Fruit fly (Drosophila melanogaster) whole organism: ENCODE data around the gene dmrt11E.

ENCODE experiments used
- CG8478 ChIP-seq: fragments of >200 bp; optimal IDR thresholded peaks from 2 replicates; lab custom pipeline; 2018; ENCODE audit warnings: inconsistent platforms
- Dll ChIP-seq: fragments of >200 bp; optimal IDR thresholded peaks from 2 replicates; lab custom pipeline; 2017
- EcR ChIP-seq, 2 experiments: fragments of >200 bp; optimal IDR thresholded peaks; 2 replicates each; lab custom pipeline; 2017; ENCODE audit warnings: missing biosample characterization in 2 of 2, missing genetic modification characterization in 2 of 2, missing genetic modification reagents in 2 of 2
- pan ChIP-seq: fragments of >200 bp; optimal IDR thresholded peaks from 2 replicates; lab custom pipeline; 2017
- psq ChIP-seq: fragments of >200 bp; optimal IDR thresholded peaks from 2 replicates; lab custom pipeline; 2017
- usp ChIP-seq: fragments of >200 bp; optimal IDR thresholded peaks from 2 replicates; lab custom pipeline; 2017; ENCODE audit warnings: missing biosample characterization, missing genetic modification characterization, mixed read lengths

dmrt11E gene

DNA sequence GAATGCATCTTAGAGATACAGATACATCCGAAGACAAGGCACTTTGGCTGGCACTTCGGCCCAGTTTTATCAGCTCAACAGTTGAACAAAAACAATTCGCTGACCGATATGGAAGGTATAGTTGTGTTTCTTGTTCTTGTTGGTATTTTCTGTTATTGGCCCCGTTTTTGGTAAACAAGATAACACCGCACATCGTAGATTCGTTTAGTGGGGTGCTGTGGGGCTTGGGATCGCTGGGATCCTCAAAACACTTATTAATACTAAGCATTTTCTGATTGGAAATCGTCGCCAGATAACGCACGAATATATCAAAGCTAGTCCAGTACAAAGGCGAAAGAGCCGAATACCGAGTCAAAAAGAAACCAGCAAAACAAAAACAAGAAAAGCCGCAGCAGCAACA is 35.6 kb downstream of the dmrt11E start:
- no peak for TF ChIP-seq CG8478
- TF ChIP-seq pan (lab: Kevin White, UChicago), result no peak
- no peak for TF ChIP-seq psq
- TF ChIP-seq EcR (GFP tag; optimal IDR thresholded peaks at IDR 0.05; lab: Kevin White, UChicago), result no peak
- no peak for TF ChIP-seq usp
- no peak for TF ChIP-seq Dll

DNA sequence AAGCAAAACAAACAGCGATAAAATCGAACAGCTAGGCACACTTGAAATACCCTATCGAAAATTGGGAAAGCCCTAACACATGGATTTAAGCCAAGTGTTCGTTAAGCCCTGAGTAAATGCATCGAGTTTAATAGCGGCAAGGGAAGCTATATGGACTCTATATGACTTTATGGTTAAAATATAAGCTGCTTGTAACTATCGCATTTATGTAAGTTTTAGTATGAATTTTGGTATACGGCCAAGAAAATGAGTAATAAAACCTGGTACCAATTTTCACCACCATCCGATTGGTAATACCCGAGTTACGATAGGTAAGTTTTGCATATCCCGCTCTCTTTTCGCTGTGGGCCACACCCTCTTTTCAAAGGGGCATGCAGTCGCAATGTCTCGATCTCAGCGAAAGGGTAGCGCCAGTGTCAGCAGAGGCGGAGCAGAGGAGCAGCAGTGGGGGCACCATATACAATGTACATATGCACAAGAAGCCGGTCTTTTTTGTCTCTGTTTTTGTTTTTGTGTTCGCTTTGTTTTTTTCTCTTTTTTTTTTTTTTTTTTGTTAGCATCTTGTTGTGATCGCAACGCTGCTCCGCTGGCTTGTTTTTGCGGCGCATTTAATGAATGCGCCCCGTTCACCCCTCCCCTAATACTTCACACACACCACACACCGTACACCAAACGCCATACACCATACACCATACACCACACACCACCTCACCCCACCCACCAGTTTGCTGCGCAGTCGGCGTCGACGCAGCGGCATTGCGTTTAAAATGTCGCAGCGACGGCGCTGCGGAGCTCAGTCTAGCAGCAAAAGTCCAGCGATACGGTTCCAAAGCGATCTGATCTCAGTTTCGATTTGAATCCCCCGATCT is 36.2 kb downstream of the dmrt11E start, which contains the start of gene GstT4:
GstT4 (plus strand) TSS at position 788 of the 869 bp plus-strand sequence.
- TF ChIP-seq EcR (GFP tag; optimal IDR thresholded peaks at IDR 0.05; lab: Kevin White, UChicago), result no peak
- no peak for TF ChIP-seq Dll
- no peak for TF ChIP-seq psq
- no peak for TF ChIP-seq CG8478
- no peak for TF ChIP-seq usp
- TF ChIP-seq pan (lab: Kevin White, UChicago), result no peak

DNA sequence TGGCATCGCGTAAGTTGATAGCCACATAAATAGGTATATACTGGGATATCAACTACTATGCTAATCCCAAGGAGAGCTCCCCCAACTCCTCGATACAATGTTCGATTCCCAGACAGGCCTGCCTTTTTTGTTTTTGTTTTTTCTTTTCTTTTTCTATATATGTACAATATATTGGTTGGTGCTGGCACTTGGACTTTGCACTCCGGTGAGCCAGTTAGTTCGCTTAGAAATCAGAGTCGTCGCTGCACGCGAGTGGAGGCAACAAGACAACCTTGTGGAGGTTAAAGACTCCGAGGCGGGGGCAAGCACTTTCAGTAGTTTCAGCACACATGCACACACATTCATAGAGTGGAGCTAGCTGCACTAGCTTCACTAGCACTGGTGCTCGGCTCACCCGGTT is 38.3 kb downstream of the dmrt11E start:
- TF ChIP-seq Dll (no peak), usp (no peak), pan (lab: Kevin White, UChicago) (no peak), CG8478 (no peak), psq (no peak), EcR (GFP tag; optimal IDR thresholded peaks at IDR 0.05; lab: Kevin White, UChicago) (no peak)

DNA sequence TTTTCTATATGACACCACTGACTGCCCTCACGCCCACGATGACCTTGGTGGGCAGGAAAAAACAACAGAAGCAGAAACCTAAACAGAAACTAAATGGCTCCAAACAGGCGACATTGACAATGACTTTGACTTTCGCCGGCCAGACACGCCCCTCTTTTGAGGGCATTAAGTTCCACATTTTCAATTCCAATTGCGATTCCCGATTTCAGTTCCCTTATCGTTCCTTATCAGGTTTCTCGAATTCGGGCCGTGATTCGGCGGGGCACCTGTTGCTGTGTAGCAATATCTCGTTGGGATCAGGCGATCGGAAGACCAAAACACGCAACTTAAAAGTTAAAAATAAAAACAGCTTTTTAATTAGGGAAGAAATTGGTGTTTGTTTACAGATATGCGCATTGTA is 39.7 kb downstream of the dmrt11E start:
- TF ChIP-seq usp (no peak), CG8478 (no peak), psq (no peak), Dll (no peak), pan (lab: Kevin White, UChicago) (no peak), EcR (GFP tag; optimal IDR thresholded peaks at IDR 0.05; lab: Kevin White, UChicago) (no peak)

DNA sequence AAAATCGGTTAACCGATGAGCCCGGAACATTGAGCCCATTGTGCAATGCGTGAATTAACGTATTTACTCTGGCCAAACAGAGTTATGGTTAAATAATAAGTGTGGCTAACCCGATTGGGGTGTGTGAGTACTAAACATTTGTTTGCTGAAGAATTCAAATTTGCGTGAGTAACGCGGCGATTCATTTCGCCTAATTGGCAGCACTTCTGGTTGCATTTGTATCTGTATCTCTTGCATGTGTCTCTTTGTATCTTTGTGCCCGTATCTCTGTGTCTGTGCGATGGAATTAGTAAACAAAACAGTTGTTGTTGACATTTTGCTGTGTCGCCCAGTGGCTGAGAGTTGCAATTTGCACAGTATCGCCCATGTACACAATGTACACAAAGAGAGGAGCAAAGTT is 42.9 kb downstream of the dmrt11E start:
- TF ChIP-seq usp (no peak), psq (no peak), Dll (no peak), EcR (GFP tag; optimal IDR thresholded peaks at IDR 0.05; lab: Kevin White, UChicago) (no peak), CG8478 (no peak), pan (lab: Kevin White, UChicago) (no peak)

DNA sequence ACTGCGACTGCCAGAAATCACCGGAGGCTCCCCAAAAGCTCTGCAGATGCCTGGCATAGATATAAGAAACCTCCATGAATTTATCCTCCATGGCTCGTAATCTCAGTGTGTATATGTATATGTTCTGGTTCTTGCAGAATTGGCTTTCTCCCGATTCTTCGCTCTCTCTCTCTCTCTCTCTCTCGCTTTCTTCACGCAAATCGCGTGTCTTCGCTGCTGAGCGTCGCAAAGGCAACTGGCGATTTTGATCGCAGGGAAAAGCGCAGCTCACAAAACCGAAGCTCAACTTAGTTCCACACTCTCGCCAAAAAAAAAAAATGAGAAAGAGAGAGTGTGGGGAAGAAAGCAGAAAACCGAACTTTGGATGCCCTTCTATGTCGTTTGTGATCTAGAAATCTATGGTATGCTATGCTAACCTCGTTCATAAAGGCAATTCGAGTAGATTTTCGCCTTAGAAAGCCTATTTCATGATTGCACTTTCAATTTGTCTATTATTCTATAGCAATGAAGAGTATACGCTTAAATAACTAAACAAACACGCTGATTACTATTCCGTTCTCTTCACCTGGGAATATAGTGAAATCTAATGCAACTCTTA is 43.5 kb downstream of the dmrt11E start:
- TF ChIP-seq EcR (GFP tag; optimal IDR thresholded peaks at IDR 0.05; lab: Kevin White, UChicago), result no peak
- no peak for TF ChIP-seq pan (lab: Kevin White, UChicago)
- no peak for TF ChIP-seq CG8478
- TF ChIP-seq psq, result no peak
- no peak for TF ChIP-seq usp
- TF ChIP-seq Dll, result peak; percentile 74

DNA sequence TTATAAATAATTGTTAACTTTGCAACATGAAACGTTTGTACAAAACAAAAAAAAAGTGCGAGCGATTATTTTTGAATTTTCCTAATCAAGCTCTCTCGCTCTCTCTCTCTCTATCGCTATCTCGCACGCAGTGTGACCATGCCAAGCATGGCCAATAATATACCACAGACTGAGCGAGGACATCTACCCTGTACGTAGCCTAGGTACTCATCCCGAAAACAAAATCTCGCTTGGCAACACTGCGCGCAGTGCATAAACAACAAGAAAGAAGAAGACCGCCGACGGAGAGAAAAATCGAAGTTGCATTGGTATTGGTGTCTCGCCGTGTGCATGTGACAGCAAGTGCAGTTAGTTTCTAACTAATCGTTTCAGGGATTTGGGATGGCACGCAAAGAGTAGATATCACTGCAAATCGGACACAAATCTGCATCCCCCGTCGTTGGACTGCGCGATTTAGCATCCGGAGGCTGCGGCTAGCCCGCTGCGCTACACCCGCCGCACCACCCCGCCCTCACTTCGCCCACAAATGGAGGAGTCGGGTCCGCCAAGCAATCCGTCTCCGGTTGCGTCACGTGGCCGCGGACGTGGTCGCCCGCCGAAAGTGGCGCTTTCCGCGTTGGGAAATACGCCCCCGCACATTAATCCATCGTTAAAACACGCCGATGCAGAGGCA is 45.1 kb downstream of the dmrt11E start, which contains the start of the genes CG1998 and Set2:
CG1998 (minus strand) TSS at position 134 of the 673 bp plus-strand sequence.
Set2 (plus strand) TSS at position 302 of the 673 bp plus-strand sequence.
- no peak for TF ChIP-seq EcR (GFP tag; optimal IDR thresholded peaks at IDR 0.05; lab: Kevin White, UChicago)
- no peak for TF ChIP-seq pan (lab: Kevin White, UChicago)
- no peak for TF ChIP-seq Dll
- no peak for TF ChIP-seq usp
- TF ChIP-seq CG8478, result no peak
- TF ChIP-seq psq, result no peak
